Worm (Caenorhabditis elegans) whole organism, L3 larva: ENCODE measurements around the gene lpr-3.

Source experiments
- mdl-1 ChIP-seq: fragments of 150-350 bp; optimal IDR thresholded peaks from 2 replicates; lab custom pipeline; 2014; ENCODE audit warnings: missing biosample characterization, missing genetic modification characterization
- nhr-23 ChIP-seq: fragments of 150-350 bp; optimal IDR thresholded peaks from 2 replicates; lab custom pipeline; 2014; ENCODE audit warnings: missing biosample characterization, missing genetic modification reagents, missing genetic modification characterization
- nhr-25 ChIP-seq: sonication (generic microtip); optimal IDR thresholded peaks from 2 replicates; lab custom pipeline; 2017; ENCODE audit warnings: missing biosample characterization, missing genetic modification characterization
- nhr-76 ChIP-seq: fragments of 150-350 bp; sonication (generic microtip); optimal IDR thresholded peaks from 5 replicates; lab custom pipeline; 2014; ENCODE audit warnings: missing biosample characterization, missing genetic modification characterization
- snpc-4 ChIP-seq: fragments of 150-350 bp; optimal IDR thresholded peaks from 2 replicates; lab custom pipeline; 2014; ENCODE audit warnings: missing biosample characterization, missing genetic modification characterization

DNA sequence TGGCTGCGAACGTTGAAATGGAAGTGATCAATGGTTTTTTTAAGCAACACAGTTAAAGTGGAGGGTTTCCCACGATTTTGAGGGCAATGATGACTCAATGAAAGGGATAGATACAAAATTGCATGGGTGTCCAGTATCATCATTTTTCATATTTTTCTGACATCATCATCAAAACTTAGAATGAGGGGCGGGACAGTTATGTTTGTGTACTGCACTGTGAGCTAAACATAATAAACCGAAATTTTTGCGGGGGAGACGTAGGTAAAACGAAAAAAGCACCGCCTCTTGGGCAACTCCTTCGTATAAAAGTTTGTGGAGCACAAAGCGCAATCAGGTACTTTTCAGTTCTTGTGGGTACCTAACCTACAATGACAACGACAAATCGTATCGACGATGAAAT, 3.6 kb upstream of the lpr-3 start, which contains the start of gene C09F12.2:
- no peak for TF ChIP-seq nhr-23 (tag; lab: Kevin White, UChicago)
- TF ChIP-seq nhr-25 (tag; lab: Kevin White, UChicago), result no peak
- TF ChIP-seq nhr-76, result no peak
- no peak for TF ChIP-seq snpc-4 (tag; lab: Kevin White, UChicago)
- TF ChIP-seq mdl-1 (tag; lab: Kevin White, UChicago), result no peak
